Fruit fly (Drosophila melanogaster): Measurements from ENCODE around the gene Loxl1.

Gene Loxl1

DNA sequence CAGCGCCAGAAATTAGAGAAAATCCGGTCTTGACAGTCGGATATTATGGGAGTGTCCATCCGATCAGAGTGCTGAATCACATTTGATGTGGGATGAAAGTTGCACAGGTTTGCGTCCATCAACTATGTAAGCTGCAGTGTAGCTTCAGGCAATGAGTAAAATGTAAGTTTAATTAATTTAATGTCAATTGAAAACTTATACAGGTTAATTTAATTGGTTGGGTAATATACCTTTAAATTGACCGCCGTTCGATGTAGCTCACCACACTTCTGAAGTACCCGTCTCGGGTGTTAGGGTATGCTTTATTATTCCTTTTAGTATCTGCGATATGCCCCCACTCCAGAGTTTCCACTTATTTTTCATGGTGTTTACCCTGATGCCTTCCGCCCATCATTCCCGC, 35.2 kb downstream of the Loxl1 start:
- no peak for TF ChIP-seq Eip75B (GFP tag; optimal IDR thresholded peaks at IDR 0.05)
- TF ChIP-seq Lpt (GFP tag; optimal IDR thresholded peaks at IDR 0.05), result no peak
- TF ChIP-seq Met (GFP tag; optimal IDR thresholded peaks at IDR 0.05), result peak; percentile 58
- peak; percentile 20 for TF ChIP-seq CG34406 (GFP tag; optimal IDR thresholded peaks at IDR 0.05)
- peak; percentile 60 for TF ChIP-seq topi (GFP tag; optimal IDR thresholded peaks at IDR 0.05)
- TF ChIP-seq achi (GFP tag; optimal IDR thresholded peaks at IDR 0.05), result peak; percentile 40
- peak; percentile 3 for TF ChIP-seq spab (GFP tag; optimal IDR thresholded peaks at IDR 0.05)
- peak in 1 of 2 experiments; percentile 32 for TF ChIP-seq ss (GFP tag; optimal IDR thresholded peaks at IDR 0.05)
- no peak for TF ChIP-seq CG1621 (tag; optimal IDR thresholded peaks at IDR 0.05)
- TF ChIP-seq lz (GFP tag; optimal IDR thresholded peaks at IDR 0.05), result peak; percentile 20
- peak; percentile 58; the same call in 2 of the 3 replicates for TF ChIP-seq CG8119 (GFP tag; IDR thresholded peaks at IDR 0.05)
- peak; percentile 22 for TF ChIP-seq CG4318 (GFP tag; optimal IDR thresholded peaks at IDR 0.05)
- TF ChIP-seq Ets96B (tag; optimal IDR thresholded peaks at IDR 0.05), result peak; percentile 47
- TF ChIP-seq CG8319 (GFP tag; optimal IDR thresholded peaks at IDR 0.05), result no peak
- no peak for TF ChIP-seq fkh (GFP tag; optimal IDR thresholded peaks at IDR 0.05)
- TF ChIP-seq Ets21C (GFP tag; optimal IDR thresholded peaks at IDR 0.05), result peak; percentile 27
- TF ChIP-seq OdsH (GFP tag; optimal IDR thresholded peaks at IDR 0.05), result peak; percentile 43
- TF ChIP-seq Smox (GFP tag; optimal IDR thresholded peaks at IDR 0.05), result peak; percentile 57
- TF ChIP-seq fd85E (GFP tag; optimal IDR thresholded peaks at IDR 0.05), result no peak
- peak; percentile 42 for TF ChIP-seq CG3919 (GFP tag; optimal IDR thresholded peaks at IDR 0.05)
- peak; percentile 74 for TF ChIP-seq CG31627 (GFP tag; optimal IDR thresholded peaks at IDR 0.05)
- peak; percentile 49 for TF ChIP-seq CG3032 (tag; optimal IDR thresholded peaks at IDR 0.05)
- no peak for TF ChIP-seq net (GFP tag; optimal IDR thresholded peaks at IDR 0.05)
- TF ChIP-seq Blimp-1 (GFP tag; optimal IDR thresholded peaks at IDR 0.05), result no peak
- peak; percentile 38 for TF ChIP-seq dsx (GFP tag; optimal IDR thresholded peaks at IDR 0.05; ENCODE audit: poor library complexity, severe bottlenecking)
- TF ChIP-seq esn (GFP tag; optimal IDR thresholded peaks at IDR 0.05), result peak; percentile 44
- TF ChIP-seq vri (GFP tag; optimal IDR thresholded peaks at IDR 0.05), result no peak
- TF ChIP-seq CG32006 (GFP tag; optimal IDR thresholded peaks at IDR 0.05), result peak; percentile 72
- TF ChIP-seq Hr39 (GFP tag; optimal IDR thresholded peaks at IDR 0.05), result peak; percentile 76
- no peak for TF ChIP-seq Hr38 (GFP tag; optimal IDR thresholded peaks at IDR 0.05)
- TF ChIP-seq cyc (GFP tag; optimal IDR thresholded peaks at IDR 0.05), result peak; percentile 68
- no peak for TF ChIP-seq CG6792 (GFP tag; optimal IDR thresholded peaks at IDR 0.05)
- peak; percentile 7 for TF ChIP-seq fd59A (GFP tag; optimal IDR thresholded peaks at IDR 0.05)
- peak; percentile 50 for TF ChIP-seq acj6 (GFP tag; optimal IDR thresholded peaks at IDR 0.05)
- TF ChIP-seq CG10669 (GFP tag; optimal IDR thresholded peaks at IDR 0.05), result peak; percentile 41
- no peak for TF ChIP-seq Eip93F (GFP tag; optimal IDR thresholded peaks at IDR 0.05)
- peak; percentile 77 for TF ChIP-seq CG6163 (GFP tag; IDR thresholded peaks at IDR 0.05)
- TF ChIP-seq pdm3 (GFP tag; optimal IDR thresholded peaks at IDR 0.05), result peak; percentile 61
- peak; percentile 69 for TF ChIP-seq Sox102F (GFP tag; optimal IDR thresholded peaks at IDR 0.05)
- no peak for TF ChIP-seq Gug (GFP tag; IDR thresholded peaks at IDR 0.05)
- no peak for TF ChIP-seq CG6808 (GFP tag; optimal IDR thresholded peaks at IDR 0.05)
- peak; percentile 79 for TF ChIP-seq svp (GFP tag)
- no peak for TF ChIP-seq CG6276 (GFP tag; optimal IDR thresholded peaks at IDR 0.05)
- TF ChIP-seq Sox15 (GFP tag; optimal IDR thresholded peaks at IDR 0.05), result peak; percentile 23
- peak; percentile 22 for TF ChIP-seq CG8632 (GFP tag; optimal IDR thresholded peaks at IDR 0.05)
- no peak for TF ChIP-seq CG16779 (tag; optimal IDR thresholded peaks at IDR 0.05)
- peak; percentile 50; the same call in 1 of the 2 replicates for TF ChIP-seq CG15336 (GFP tag; IDR thresholded peaks at IDR 0.05)
- no peak for TF ChIP-seq CG7368 (GFP tag; optimal IDR thresholded peaks at IDR 0.05)
- TF ChIP-seq CG10631 (GFP tag; optimal IDR thresholded peaks at IDR 0.05), result no peak
- peak; percentile 41 for TF ChIP-seq CG11902 (GFP tag; optimal IDR thresholded peaks at IDR 0.05)
- TF ChIP-seq Sox14 (GFP tag; optimal IDR thresholded peaks at IDR 0.05), result peak; percentile 62
- no peak for TF ChIP-seq CG11294 (GFP tag; IDR thresholded peaks at IDR 0.05)
- no peak for TF ChIP-seq CG6854 (GFP tag; optimal IDR thresholded peaks at IDR 0.05)

Measured in whole organism, prepupa.